Worm (Caenorhabditis elegans) whole organism, late embryonic: ENCODE measurements around the gene sra-14.

Source experiments
- F13H6.1 ChIP-seq: sonication (generic microtip); optimal IDR thresholded peaks from 2 replicates; lab custom pipeline; 2016; ENCODE audit warnings: missing genetic modification characterization, missing compliant biosample characterization
- ama-1 ChIP-seq: fragments of 150-350 bp; optimal IDR thresholded peaks from 2 replicates; lab custom pipeline; 2014
- ceh-45 ChIP-seq: fragments of 200-800 bp; sonication (Bioruptor generic); IDR thresholded peaks from 2 replicates; pipeline ENCODE4 v1.3.6; 2022; ENCODE audit warnings: missing genetic modification reagents, missing genetic modification characterization, missing compliant biosample characterization
- dmd-4 ChIP-seq: sonication (generic microtip); optimal IDR thresholded peaks from 2 replicates; lab custom pipeline; 2016; ENCODE audit warnings: borderline replicate concordance, missing genetic modification characterization, missing compliant biosample characterization
- dve-1 ChIP-seq: sonication (generic microtip); optimal IDR thresholded peaks from 2 replicates; lab custom pipeline; 2017; ENCODE audit warnings: antibody characterized with exemption, mild to moderate bottlenecking, missing genetic modification characterization, missing compliant biosample characterization
- elt-2 ChIP-seq: sonication (generic microtip); optimal IDR thresholded peaks from 2 replicates; lab custom pipeline; 2016; ENCODE audit warnings: missing genetic modification reagents, missing genetic modification characterization, missing compliant biosample characterization
- ets-4 ChIP-seq: sonication (generic microtip); optimal IDR thresholded peaks from 2 replicates; lab custom pipeline; 2016; ENCODE audit warnings: missing genetic modification characterization, missing compliant biosample characterization
- fkh-10 ChIP-seq: fragments of 150-350 bp; optimal IDR thresholded peaks from 2 replicates; lab custom pipeline; 2014; ENCODE audit warnings: missing biosample characterization, missing genetic modification reagents, missing genetic modification characterization
- hlh-15 ChIP-seq: sonication (generic microtip); optimal IDR thresholded peaks from 2 replicates; lab custom pipeline; 2016; ENCODE audit warnings: missing genetic modification characterization, missing compliant biosample characterization
- nfya-1 ChIP-seq: sonication (generic microtip); optimal IDR thresholded peaks from 2 replicates; lab custom pipeline; 2017; ENCODE audit warnings: missing genetic modification characterization, mild to moderate bottlenecking, missing compliant biosample characterization, antibody characterized with exemption, moderate library complexity
- pros-1 ChIP-seq: fragments of 150-350 bp; optimal IDR thresholded peaks from 2 replicates; lab custom pipeline; 2014; ENCODE audit warnings: missing biosample characterization, missing genetic modification reagents, missing genetic modification characterization
- unc-55 ChIP-seq: sonication (generic microtip); optimal IDR thresholded peaks from 2 replicates; lab custom pipeline; 2017; ENCODE audit warnings: missing biosample characterization, missing genetic modification reagents, missing genetic modification characterization
- unc-86 ChIP-seq: sonication (generic microtip); optimal IDR thresholded peaks from 2 replicates; lab custom pipeline; 2016; ENCODE audit warnings: missing genetic modification characterization, missing compliant biosample characterization

- no peak for TF ChIP-seq elt-2 (tag; lab: Kevin White, UChicago)
- TF ChIP-seq unc-55: no peak
- no peak for TF ChIP-seq ama-1 (lab: Kevin White, UChicago)
- TF ChIP-seq dmd-4 (tag; lab: Kevin White, UChicago): no peak
- TF ChIP-seq fkh-10: no peak
- TF ChIP-seq ceh-45 (GFP tag; lab: Robert Waterston, UW): no peak
- no peak for TF ChIP-seq hlh-15 (tag; lab: Kevin White, UChicago)
- no peak for TF ChIP-seq nfya-1
- no peak for TF ChIP-seq unc-86
- TF ChIP-seq dve-1 (tag; lab: Kevin White, UChicago): no peak
- TF ChIP-seq pros-1 (tag; lab: Kevin White, UChicago): no peak
- TF ChIP-seq F13H6.1 (tag; lab: Kevin White, UChicago): no peak
- TF ChIP-seq ets-4: no peak
Measured at ce11 chrII:12866079-12866478, 19.0 kb upstream of the sra-14 start.
